Fruit fly (Drosophila melanogaster) whole organism, embryonic: ENCODE data around the gene CG4462.

Source experiments
- ATbp ChIP-seq: fragments of 200-800 bp; sonication (Bioruptor generic); optimal IDR thresholded peaks from 2 replicates; lab custom pipeline; 2017; ENCODE audit warnings: missing biosample characterization, mild to moderate bottlenecking, missing genetic modification characterization, missing genetic modification reagents
- Ada2b ChIP-seq: fragments of 200-800 bp; sonication (Bioruptor generic); IDR thresholded peaks from 2 replicates; pipeline ENCODE4 v1.3.6; 2022; ENCODE audit warnings: missing biosample characterization, missing genetic modification characterization
- B-H1 ChIP-seq: fragments of 200-800 bp; sonication (Bioruptor generic); IDR thresholded peaks from 3 replicates; pipeline ENCODE4 v1.3.6; 2022; ENCODE audit warnings: missing biosample characterization, missing genetic modification characterization
- B-H2 ChIP-seq: fragments of 200-800 bp; sonication (Bioruptor generic); optimal IDR thresholded peaks from 2 replicates; lab custom pipeline; 2018; ENCODE audit warnings: missing biosample characterization, mild to moderate bottlenecking, missing genetic modification characterization
- Bdp1 ChIP-seq: fragments of 200-800 bp; sonication (Bioruptor generic); optimal IDR thresholded peaks from 3 replicates; lab custom pipeline; 2016; ENCODE audit warnings: missing biosample characterization, missing genetic modification characterization
- CG10147 ChIP-seq: fragments of 200-800 bp; sonication (Bioruptor generic); optimal IDR thresholded peaks from 2 replicates; lab custom pipeline; 2019; ENCODE audit warnings: missing biosample characterization, mild to moderate bottlenecking, missing genetic modification characterization, moderate library complexity
- CG10209 ChIP-seq: fragments of 200-800 bp; sonication (Bioruptor generic); optimal IDR thresholded peaks from 3 replicates; lab custom pipeline; 2017; ENCODE audit warnings: missing biosample characterization, mild to moderate bottlenecking, missing genetic modification characterization, missing genetic modification reagents
- CG10959 ChIP-seq: fragments of 200-800 bp; sonication (Bioruptor generic); IDR thresholded peaks from 2 replicates; pipeline ENCODE4 v1.3.6; 2022; ENCODE audit warnings: missing biosample characterization, missing genetic modification characterization
- CG11398 ChIP-seq: fragments of 200-800 bp; sonication (Bioruptor generic); optimal IDR thresholded peaks from 2 replicates; lab custom pipeline; 2016; ENCODE audit warnings: missing biosample characterization, missing genetic modification characterization
- CG11723 ChIP-seq: fragments of 200-800 bp; sonication (Bioruptor generic); optimal IDR thresholded peaks from 2 replicates; lab custom pipeline; 2017; ENCODE audit warnings: missing biosample characterization, mild to moderate bottlenecking, missing genetic modification characterization
- CG12299 ChIP-seq: fragments of 200-800 bp; sonication (Bioruptor generic); optimal IDR thresholded peaks from 2 replicates; lab custom pipeline; 2018; ENCODE audit warnings: missing biosample characterization, mild to moderate bottlenecking, missing genetic modification characterization
- CG14860 ChIP-seq: fragments of 200-800 bp; sonication (Bioruptor generic); IDR thresholded peaks from 3 replicates; pipeline ENCODE4 v1.3.6; 2022; ENCODE audit warnings: missing biosample characterization, missing genetic modification characterization; ENCODE audit not compliant: partially characterized antibody
- CG31365 ChIP-seq: fragments of 200-800 bp; sonication (Bioruptor generic); optimal IDR thresholded peaks from 2 replicates; lab custom pipeline; 2018; ENCODE audit warnings: missing biosample characterization, mild to moderate bottlenecking, missing genetic modification characterization
- CG31388 ChIP-seq: fragments of 200-800 bp; sonication (Bioruptor generic); optimal IDR thresholded peaks from 2 replicates; lab custom pipeline; 2016; ENCODE audit warnings: missing biosample characterization, missing genetic modification characterization
- CG34224 ChIP-seq: fragments of 200-800 bp; sonication (Bioruptor generic); IDR thresholded peaks from 3 replicates; pipeline ENCODE4 v1.3.6; 2022; ENCODE audit warnings: missing biosample characterization, missing genetic modification characterization; ENCODE audit not compliant: partially characterized antibody
- CG34376 ChIP-seq: fragments of 200-800 bp; sonication (Bioruptor generic); optimal IDR thresholded peaks from 2 replicates; lab custom pipeline; 2018; ENCODE audit warnings: missing biosample characterization, mild to moderate bottlenecking, missing genetic modification characterization
- CG4404 ChIP-seq: fragments of 200-800 bp; sonication (Bioruptor generic); IDR thresholded peaks from 2 replicates; pipeline ENCODE4 v1.3.6; 2022; ENCODE audit warnings: missing biosample characterization, missing genetic modification characterization
- CG5180 ChIP-seq: fragments of 200-800 bp; sonication (Bioruptor generic); optimal IDR thresholded peaks from 3 replicates; lab custom pipeline; 2017; ENCODE audit warnings: missing biosample characterization, missing genetic modification characterization, mild to moderate bottlenecking, moderate library complexity, missing genetic modification reagents
- CG7839 ChIP-seq: fragments of 200-800 bp; sonication (Bioruptor generic); optimal IDR thresholded peaks from 3 replicates; lab custom pipeline; 2018; ENCODE audit warnings: missing biosample characterization, mild to moderate bottlenecking, missing genetic modification characterization, moderate library complexity
- Dad ChIP-seq: fragments of 200-800 bp; sonication (Bioruptor generic); optimal IDR thresholded peaks from 3 replicates; lab custom pipeline; 2016; ENCODE audit warnings: missing biosample characterization, missing genetic modification characterization
- Ets65A ChIP-seq: fragments of 200-800 bp; sonication (Bioruptor generic); peaks from one replicate; lab custom pipeline; 2016; ENCODE audit warnings: missing biosample characterization, missing genetic modification characterization
- Fer1 ChIP-seq: fragments of 200-800 bp; sonication (Bioruptor generic); optimal IDR thresholded peaks from 2 replicates; lab custom pipeline; 2017; ENCODE audit warnings: missing biosample characterization, mild to moderate bottlenecking, missing genetic modification characterization
- HLH4C ChIP-seq: fragments of 200-800 bp; sonication (Bioruptor generic); IDR thresholded peaks from 3 replicates; pipeline ENCODE4 v1.3.6; 2022; ENCODE audit warnings: missing biosample characterization, missing genetic modification characterization; ENCODE audit not compliant: partially characterized antibody
- Lpt ChIP-seq: fragments of >200 bp; optimal IDR thresholded peaks from 2 replicates; lab custom pipeline; 2018; ENCODE audit warnings: missing biosample characterization, missing genetic modification characterization
- Oli ChIP-seq: fragments of 200-800 bp; sonication (Bioruptor generic); optimal IDR thresholded peaks from 2 replicates; lab custom pipeline; 2018; ENCODE audit warnings: missing biosample characterization, mild to moderate bottlenecking, missing genetic modification characterization, moderate library complexity
- Ptx1 ChIP-seq: fragments of 200-800 bp; sonication (Bioruptor generic); IDR thresholded peaks from 2 replicates; pipeline ENCODE4 v1.3.6; 2022; ENCODE audit warnings: missing biosample characterization, missing genetic modification characterization
- cas ChIP-seq: fragments of 200-800 bp; sonication (Bioruptor generic); IDR thresholded peaks from 2 replicates; pipeline ENCODE4 v1.3.6; 2022; ENCODE audit warnings: missing biosample characterization, missing genetic modification characterization
- danr ChIP-seq: fragments of 200-800 bp; sonication (Bioruptor generic); IDR thresholded peaks from 2 replicates; pipeline ENCODE4 v1.3.6; 2022; ENCODE audit warnings: missing biosample characterization, missing genetic modification characterization
- dati ChIP-seq: fragments of 200-800 bp; sonication (Bioruptor generic); IDR thresholded peaks from 2 replicates; pipeline ENCODE4 v1.3.6; 2022; ENCODE audit warnings: missing biosample characterization, missing genetic modification characterization
- fd64A ChIP-seq: fragments of 200-800 bp; sonication (Bioruptor generic); optimal IDR thresholded peaks from 3 replicates; lab custom pipeline; 2018; ENCODE audit warnings: missing biosample characterization, mild to moderate bottlenecking, missing genetic modification characterization
- gsb ChIP-seq: fragments of 200-800 bp; sonication (Bioruptor generic); IDR thresholded peaks from 2 replicates; pipeline ENCODE4 v1.3.6; 2022; ENCODE audit warnings: missing biosample characterization, missing genetic modification characterization
- inv ChIP-seq: fragments of 200-800 bp; sonication (Bioruptor generic); IDR thresholded peaks from 2 replicates; pipeline ENCODE4 v1.3.6; 2022; ENCODE audit warnings: missing biosample characterization, missing genetic modification characterization; ENCODE audit not compliant: partially characterized antibody
- knrl ChIP-seq: fragments of 200-800 bp; sonication (Bioruptor generic); IDR thresholded peaks from 3 replicates; pipeline ENCODE4 v1.3.6; 2022; ENCODE audit warnings: missing biosample characterization, missing genetic modification characterization; ENCODE audit not compliant: partially characterized antibody
- nerfin-1 ChIP-seq: fragments of 200-800 bp; sonication (Bioruptor generic); optimal IDR thresholded peaks from 3 replicates; lab custom pipeline; 2019; ENCODE audit warnings: missing biosample characterization, mild to moderate bottlenecking, missing genetic modification characterization, moderate library complexity
- peb ChIP-seq: fragments of 200-800 bp; sonication (Bioruptor generic); IDR thresholded peaks from 2 replicates; pipeline ENCODE4 v1.3.6; 2022; ENCODE audit warnings: missing biosample characterization, missing genetic modification characterization
- repo ChIP-seq: fragments of 200-800 bp; sonication (Bioruptor generic); optimal IDR thresholded peaks from 2 replicates; lab custom pipeline; 2016; ENCODE audit warnings: missing biosample characterization, missing genetic modification characterization
- sens ChIP-seq: fragments of 200-800 bp; sonication (Bioruptor generic); peaks from one replicate; lab custom pipeline; 2016; ENCODE audit warnings: missing biosample characterization, missing genetic modification characterization
- tgo ChIP-seq: fragments of 200-800 bp; sonication (Bioruptor generic); IDR thresholded peaks from 3 replicates; pipeline ENCODE4 v1.3.6; 2022; ENCODE audit warnings: missing biosample characterization, missing genetic modification characterization
- tin ChIP-seq: fragments of 200-800 bp; sonication (Bioruptor generic); optimal IDR thresholded peaks from 3 replicates; lab custom pipeline; 2016; ENCODE audit warnings: missing biosample characterization, missing genetic modification characterization
- vfl ChIP-seq: fragments of 200-800 bp; sonication (Bioruptor generic); optimal IDR thresholded peaks from 2 replicates; lab custom pipeline; 2016; ENCODE audit warnings: missing biosample characterization, missing genetic modification characterization

Gene CG4462

dm6 chr3R:19918207-19918606 is 7.0 kb downstream of the CG4462 start, which contains the start of gene CG4770:
CG4770 (plus strand) TSS chr3R:19918507.
- TF ChIP-seq knrl (GFP tag; lab: Robert Waterston, UW) (no peak), Fer1 (GFP tag; lab: Kevin White, UChicago) (no peak), CG4404 (no peak), CG11398 (GFP tag; lab: Kevin White, UChicago) (no peak), B-H1 (no peak), B-H2 (GFP tag; lab: Kevin White, UChicago) (no peak), CG10209 (GFP tag; lab: Kevin White, UChicago) (no peak), Dad (GFP tag; lab: Kevin White, UChicago) (no peak), CG5180 (GFP tag; lab: Kevin White, UChicago) (no peak), repo (GFP tag; lab: Kevin White, UChicago) (no peak), Ptx1 (GFP tag; lab: Robert Waterston, UW) (no peak), sens (GFP tag; lab: Kevin White, UChicago) (no peak), inv (GFP tag; lab: Robert Waterston, UW) (no peak), nerfin-1 (tag; lab: Kevin White, UChicago) (no peak), CG31388 (no peak), dati (GFP tag; lab: Robert Waterston, UW) (no peak), Lpt (GFP tag; lab: Kevin White, UChicago) (no peak), vfl (GFP tag; lab: Kevin White, UChicago) (no peak), CG10147 (GFP tag; lab: Kevin White, UChicago) (no peak)

- TF ChIP-seq CG34224 (GFP tag; lab: Robert Waterston, UW) (no peak), Ada2b (GFP tag; lab: Robert Waterston, UW) (no peak), gsb (GFP tag; lab: Robert Waterston, UW) (no peak), Oli (tag; lab: Kevin White, UChicago) (no peak), peb (no peak), CG31365 (tag; lab: Kevin White, UChicago) (no peak), CG14860 (no peak), CG11723 (no peak), CG12299 (tag; lab: Kevin White, UChicago) (no peak), cas (GFP tag; lab: Robert Waterston, UW) (no peak), CG7839 (no peak), ATbp (no peak), tgo (GFP tag; lab: Robert Waterston, UW) (no peak), danr (GFP tag; lab: Robert Waterston, UW) (no peak), HLH4C (no peak), Bdp1 (no peak), tin (GFP tag; lab: Kevin White, UChicago) (no peak), CG34376 (no peak)
- TF ChIP-seq, all 482 proteins: peak for 0
Measured at dm6 chr3R:19917739-19918138, 7.4 kb downstream of the CG4462 start, which contains the start of gene CG4465. CG4465 (minus strand) TSS chr3R:19917839.

- TF ChIP-seq fd64A (no peak), CG10959 (GFP tag; lab: Robert Waterston, UW) (no peak), CG4404 (no peak), Ets65A (GFP tag; lab: Kevin White, UChicago) (peak; percentile 57)
Measured at dm6 chr3R:19915312-19915711, 9.9 kb downstream of the CG4462 start, which contains the start of the genes Xport-A and Xport-B. Xport-A (minus strand) TSS chr3R:19915412. Xport-B (minus strand) TSS chr3R:19915412.
